Worm (Caenorhabditis elegans): ENCODE measurements around the gene F41C3.11.

The F41C3.11 gene

DNA sequence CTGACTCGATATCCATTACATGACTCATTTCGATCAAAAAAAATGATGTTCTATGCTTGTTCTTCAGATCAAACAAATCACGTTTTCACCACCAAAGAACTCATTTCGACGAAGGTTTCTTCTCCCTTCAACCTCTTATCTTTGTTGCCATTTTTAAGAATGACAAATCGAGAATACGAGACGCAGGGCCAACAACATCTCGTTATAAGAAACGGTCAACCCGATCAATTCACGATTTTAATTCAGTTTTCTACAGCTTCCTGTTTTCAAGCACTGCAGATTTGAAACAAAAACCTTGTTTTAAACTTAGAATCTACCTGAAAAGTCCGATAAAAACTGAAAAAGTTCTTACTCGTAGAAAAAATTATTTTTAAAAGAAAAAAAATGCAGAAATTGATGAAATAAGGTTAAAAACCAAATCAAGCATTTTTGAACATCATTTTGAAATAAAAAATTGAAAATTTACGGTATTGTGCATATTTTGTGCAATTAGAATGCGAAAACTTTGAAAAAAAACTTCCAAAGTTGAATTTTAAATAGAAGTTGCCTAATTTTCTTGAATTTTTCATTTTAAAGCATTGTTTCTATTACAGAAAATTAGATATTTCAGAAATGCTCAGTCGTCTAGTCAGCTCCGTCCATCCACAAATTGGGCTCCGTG is 7.9 kb upstream of the F41C3.11 start, which contains the start of gene acs-11 (continued):
- no peak for TF ChIP-seq aly-2 (tag; optimal IDR thresholded peaks at IDR 0.05)
- TF ChIP-seq hpl-2 (GFP tag; optimal IDR thresholded peaks at IDR 0.05): no peak
- TF ChIP-seq nhr-20 (tag; optimal IDR thresholded peaks at IDR 0.05): peak; percentile 11
- TF ChIP-seq sox-4 (tag; optimal IDR thresholded peaks at IDR 0.05): no peak
- TF ChIP-seq unc-30 (tag; optimal IDR thresholded peaks at IDR 0.05): no peak
- TF ChIP-seq aha-1 (tag; optimal IDR thresholded peaks at IDR 0.05): no peak
- TF ChIP-seq ets-5 (GFP tag; IDR thresholded peaks at IDR 0.05): no peak
- TF ChIP-seq blmp-1 (tag; optimal IDR thresholded peaks at IDR 0.05): peak; percentile 65
- no peak for TF ChIP-seq lin-15B (tag; optimal IDR thresholded peaks at IDR 0.05)
- no peak for TF ChIP-seq ceh-88 (GFP tag; IDR thresholded peaks at IDR 0.05)
- TF ChIP-seq alr-1 (tag; optimal IDR thresholded peaks at IDR 0.05; ENCODE audit: borderline replicate concordance): no peak
- TF ChIP-seq nhr-19 (GFP tag; conservative IDR thresholded peaks at IDR 0.05): no peak
- no peak for TF ChIP-seq swsn-7 (tag; optimal IDR thresholded peaks at IDR 0.05)

DNA sequence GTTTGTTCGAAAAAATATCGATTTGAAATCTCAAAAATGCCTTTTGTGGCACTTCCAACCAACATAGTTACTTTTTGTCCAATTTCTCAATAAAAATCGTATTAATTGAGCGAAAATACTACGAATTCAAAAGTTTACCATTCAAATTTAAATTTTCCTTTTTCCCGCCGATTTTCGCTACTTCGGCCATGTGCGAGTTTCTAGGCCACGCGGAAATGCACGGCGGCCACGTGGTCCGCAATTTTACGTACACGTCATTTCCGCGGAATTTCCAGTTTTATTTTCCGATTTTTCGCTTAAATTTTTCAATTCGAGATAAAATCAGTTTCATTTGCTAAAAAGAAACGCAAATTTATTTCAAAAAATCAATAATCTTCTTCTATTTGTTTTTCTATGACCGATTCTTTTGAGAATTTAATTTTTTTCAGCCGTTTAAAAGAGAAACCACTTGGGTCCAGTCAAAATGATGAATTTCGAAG is 6.3 kb upstream of the F41C3.11 start, which contains the start of gene eas-1:
TSS of gene eas-1 (plus strand) at position 429 of the 479 bp plus-strand sequence.
- no peak for TF ChIP-seq unc-30 (tag; optimal IDR thresholded peaks at IDR 0.05)
- TF ChIP-seq C04F5.9 (tag; optimal IDR thresholded peaks at IDR 0.05): peak; percentile 78
- peak; percentile 86 for TF ChIP-seq nhr-20 (tag; optimal IDR thresholded peaks at IDR 0.05)
- no peak for TF ChIP-seq aha-1 (tag; optimal IDR thresholded peaks at IDR 0.05)
- peak; percentile 96 to 97 for TF ChIP-seq lin-35 (GFP tag; optimal IDR thresholded peaks at IDR 0.05)
- TF ChIP-seq nhr-84 (tag; optimal IDR thresholded peaks at IDR 0.05): no peak
- peak; percentile 52 for TF ChIP-seq Y116A8C.19 (tag; optimal IDR thresholded peaks at IDR 0.05; ENCODE audit: borderline replicate concordance)
- peak; percentile 97 to 100 for TF ChIP-seq efl-1 (optimal IDR thresholded peaks at IDR 0.05)
- peak; percentile 96 to 99 for TF ChIP-seq efl-1 (GFP tag; optimal IDR thresholded peaks at IDR 0.05 in 1 of 2)
- peak; percentile 75 for TF ChIP-seq unc-86 (tag; optimal IDR thresholded peaks at IDR 0.05)
- peak; percentile 55 for TF ChIP-seq lin-15B (tag; optimal IDR thresholded peaks at IDR 0.05)
- TF ChIP-seq zag-1 (tag; optimal IDR thresholded peaks at IDR 0.05): no peak
- TF ChIP-seq sup-37 (GFP tag; optimal IDR thresholded peaks at IDR 0.05): no peak
- TF ChIP-seq pqm-1 (tag; optimal IDR thresholded peaks at IDR 0.05): no peak
- peak; percentile 83 for TF ChIP-seq lin-14 (GFP tag; optimal IDR thresholded peaks at IDR 0.05)
- TF ChIP-seq rnt-1 (tag; optimal IDR thresholded peaks at IDR 0.05): peak; percentile 98
- peak; percentile 91 for TF ChIP-seq nhr-71 (tag; optimal IDR thresholded peaks at IDR 0.05)
- peak; percentile 86 for TF ChIP-seq fkh-4 (tag; optimal IDR thresholded peaks at IDR 0.05; ENCODE audit: borderline replicate concordance)
- TF ChIP-seq ceh-63 (GFP tag; optimal IDR thresholded peaks at IDR 0.05): no peak
- TF ChIP-seq egl-13 (tag; optimal IDR thresholded peaks at IDR 0.05): peak; percentile 84
- peak; percentile 82 to 87 for TF ChIP-seq lsy-2 (tag; optimal IDR thresholded peaks at IDR 0.05)
- TF ChIP-seq nhr-19 (GFP tag; conservative IDR thresholded peaks at IDR 0.05): peak; percentile 82
- no peak for TF ChIP-seq nhr-12 (tag; optimal IDR thresholded peaks at IDR 0.05)
- no peak for TF ChIP-seq pag-3 (tag; optimal IDR thresholded peaks at IDR 0.05; ENCODE audit: borderline replicate concordance, insufficient read depth)
- TF ChIP-seq mep-1 (tag; optimal IDR thresholded peaks at IDR 0.05): peak; percentile 82
- peak; percentile 82 for TF ChIP-seq fkh-8 (tag; optimal IDR thresholded peaks at IDR 0.05)
- TF ChIP-seq ceh-88 (GFP tag; IDR thresholded peaks at IDR 0.05): peak; percentile 57; the same call in 1 of the 2 replicates
- peak; percentile 86 for TF ChIP-seq snu-23 (GFP tag; optimal IDR thresholded peaks at IDR 0.05)
- peak; percentile 78 for TF ChIP-seq skn-1 (tag; optimal IDR thresholded peaks at IDR 0.05)
- TF ChIP-seq ama-1 (optimal IDR thresholded peaks at IDR 0.05): no peak
- peak; percentile 67 for TF ChIP-seq snpc-4 (tag; optimal IDR thresholded peaks at IDR 0.05)
- TF ChIP-seq hlh-4 (tag; optimal IDR thresholded peaks at IDR 0.05): no peak
- TF ChIP-seq jun-1 (tag; optimal IDR thresholded peaks at IDR 0.05): peak; percentile 73
- TF ChIP-seq hpl-2 (GFP tag; optimal IDR thresholded peaks at IDR 0.05): peak; percentile 47
- no peak for TF ChIP-seq alr-1 (tag; optimal IDR thresholded peaks at IDR 0.05; ENCODE audit: borderline replicate concordance)
- TF ChIP-seq zip-4 (GFP tag; optimal IDR thresholded peaks at IDR 0.05): peak; percentile 10
- peak; percentile 62 to 79 (median 78) for TF ChIP-seq ceh-82 (tag; optimal IDR thresholded peaks at IDR 0.05)
- TF ChIP-seq ztf-11 (tag; optimal IDR thresholded peaks at IDR 0.05): peak in 1 of 2 experiments; percentile 88
- peak; percentile 97 for TF ChIP-seq xbp-1 (tag; optimal IDR thresholded peaks at IDR 0.05)
- peak; percentile 18 for TF ChIP-seq unc-130 (tag; optimal IDR thresholded peaks at IDR 0.05)
- TF ChIP-seq mef-2 (tag; optimal IDR thresholded peaks at IDR 0.05): peak; percentile 9
- TF ChIP-seq mab-9 (GFP tag; IDR thresholded peaks at IDR 0.05): peak; percentile 69
- peak; percentile 52 for TF ChIP-seq fos-1 (tag; optimal IDR thresholded peaks at IDR 0.05)
- TF ChIP-seq ces-1 (GFP tag; optimal IDR thresholded peaks at IDR 0.05): no peak
